Fruit fly (Drosophila melanogaster) whole organism: ENCODE data around the gene Ras85D.

Experiments used
- EcR ChIP-seq, 2 experiments: fragments of >200 bp; optimal IDR thresholded peaks; 2 replicates each; lab custom pipeline; 2017; ENCODE audit warnings: missing biosample characterization in 2 of 2, missing genetic modification characterization in 2 of 2, missing genetic modification reagents in 2 of 2
- pan ChIP-seq: fragments of >200 bp; optimal IDR thresholded peaks from 2 replicates; lab custom pipeline; 2017
- psq ChIP-seq: fragments of >200 bp; optimal IDR thresholded peaks from 2 replicates; lab custom pipeline; 2017
- usp ChIP-seq: fragments of >200 bp; optimal IDR thresholded peaks from 2 replicates; lab custom pipeline; 2017; ENCODE audit warnings: missing biosample characterization, missing genetic modification characterization, mixed read lengths

dm6 chr3R:9499238-9499637, 13.6 kb downstream of the Ras85D start:
- TF ChIP-seq pan (no peak), psq (lab: Kevin White, UChicago) (no peak), usp (GFP tag; lab: Kevin White, UChicago) (no peak), EcR (GFP tag; optimal IDR thresholded peaks at IDR 0.05; lab: Kevin White, UChicago) (no peak)
